Worm (Caenorhabditis elegans) whole organism, young adult: Measurements from ENCODE around the gene B0457.6.

Source experiments
- B0019.2 ChIP-seq: fragments of 200-800 bp; sonication (Bioruptor generic); conservative IDR thresholded peaks from 2 replicates; pipeline ENCODE4 v1.3.6; 2022; ENCODE audit warnings: missing genetic modification reagents, missing genetic modification characterization, missing compliant biosample characterization
- C06A6.2 ChIP-seq: fragments of 200-800 bp; sonication (Bioruptor generic); conservative IDR thresholded peaks from 2 replicates; pipeline ENCODE4 v1.3.6; 2022; ENCODE audit warnings: missing genetic modification characterization, missing compliant biosample characterization
- D2030.7 ChIP-seq: fragments of 200-800 bp; sonication (Bioruptor generic); IDR thresholded peaks from 2 replicates; pipeline ENCODE4 v1.3.6; 2022; ENCODE audit warnings: missing genetic modification reagents, missing genetic modification characterization, missing compliant biosample characterization
- F33H1.4 ChIP-seq: fragments of 200-800 bp; sonication (Bioruptor generic); IDR thresholded peaks from 2 replicates; pipeline ENCODE4 v1.3.6; 2022; ENCODE audit warnings: missing genetic modification reagents, missing genetic modification characterization, missing compliant biosample characterization
- F37B4.10 ChIP-seq: fragments of 200-800 bp; sonication (Bioruptor generic); IDR thresholded peaks from 2 replicates; pipeline ENCODE4 v1.3.6; 2022; ENCODE audit warnings: missing genetic modification characterization, missing compliant biosample characterization
- F55B11.4 ChIP-seq: sonication (generic microtip); optimal IDR thresholded peaks from 2 replicates; lab custom pipeline; 2016; ENCODE audit warnings: missing compliant biosample characterization, missing genetic modification characterization, borderline replicate concordance; ENCODE audit not compliant: insufficient read depth
- K12H6.12 ChIP-seq: fragments of 200-800 bp; sonication (Bioruptor generic); optimal IDR thresholded peaks from 2 replicates; lab custom pipeline; 2018; ENCODE audit warnings: mild to moderate bottlenecking, missing genetic modification characterization, missing compliant biosample characterization
- T26A5.8 ChIP-seq: sonication (generic microtip); optimal IDR thresholded peaks from 2 replicates; lab custom pipeline; 2016; ENCODE audit warnings: missing genetic modification characterization, missing compliant biosample characterization
- Y67H2A.10 ChIP-seq: fragments of 200-800 bp; sonication (Bioruptor generic); conservative IDR thresholded peaks from 2 replicates; pipeline ENCODE4 v1.3.6; 2022; ENCODE audit warnings: missing genetic modification reagents, missing genetic modification characterization, missing compliant biosample characterization
- ZK185.1 ChIP-seq: sonication (generic microtip); optimal IDR thresholded peaks from 2 replicates; lab custom pipeline; 2016; ENCODE audit warnings: mild to moderate bottlenecking, missing genetic modification characterization, missing compliant biosample characterization; ENCODE audit not compliant: poor library complexity, severe bottlenecking
- akir-1 ChIP-seq: fragments of 200-800 bp; sonication (Bioruptor generic); optimal IDR thresholded peaks from 2 replicates; lab custom pipeline; 2018; ENCODE audit warnings: mild to moderate bottlenecking, missing genetic modification characterization, moderate library complexity, missing compliant biosample characterization
- aptf-3 ChIP-seq: fragments of 200-800 bp; sonication (Bioruptor generic); IDR thresholded peaks from 2 replicates; pipeline ENCODE4 v1.3.6; 2022; ENCODE audit warnings: missing genetic modification characterization, missing compliant biosample characterization
- atf-7 ChIP-seq: sonication (generic microtip); optimal IDR thresholded peaks from 2 replicates; lab custom pipeline; 2017; ENCODE audit warnings: mild to moderate bottlenecking, missing genetic modification characterization, missing compliant biosample characterization
- attf-3 ChIP-seq: fragments of 200-800 bp; sonication (Bioruptor generic); conservative IDR thresholded peaks from 2 replicates; pipeline ENCODE4 v1.3.6; 2022; ENCODE audit warnings: missing genetic modification reagents, missing genetic modification characterization, missing compliant biosample characterization
- ceh-40 ChIP-seq: fragments of 200-800 bp; sonication (Bioruptor generic); IDR thresholded peaks from 2 replicates; pipeline ENCODE4 v1.3.6; 2022; ENCODE audit warnings: missing genetic modification characterization, missing compliant biosample characterization
- ceh-79 ChIP-seq: sonication (generic microtip); optimal IDR thresholded peaks from 2 replicates; lab custom pipeline; 2017; ENCODE audit warnings: mild to moderate bottlenecking, missing genetic modification characterization, missing compliant biosample characterization
- die-1 ChIP-seq: sonication (generic microtip); optimal IDR thresholded peaks from 2 replicates; lab custom pipeline; 2016; ENCODE audit warnings: missing genotype, mild to moderate bottlenecking, missing genetic modification characterization, missing compliant biosample characterization
- dox-1 ChIP-seq: fragments of 200-800 bp; sonication (Bioruptor generic); IDR thresholded peaks from 2 replicates; pipeline ENCODE4 v1.3.6; 2022; ENCODE audit warnings: missing genetic modification reagents, missing genetic modification characterization, missing compliant biosample characterization
- dpl-1 ChIP-seq: fragments of 150-350 bp; optimal IDR thresholded peaks from 2 replicates; lab custom pipeline; 2014; ENCODE audit warnings: missing biosample characterization, missing genetic modification reagents, missing genetic modification characterization
- efl-1 ChIP-seq: fragments of 150-350 bp; optimal IDR thresholded peaks from 2 replicates; lab custom pipeline; 2014; ENCODE audit warnings: missing biosample characterization, missing genetic modification reagents, missing genetic modification characterization
- ekl-4 ChIP-seq: fragments of 200-800 bp; sonication (Bioruptor generic); IDR thresholded peaks from 2 replicates; pipeline ENCODE4 v1.3.6; 2022; ENCODE audit warnings: missing genetic modification reagents, missing genetic modification characterization, missing compliant biosample characterization
- ets-4 ChIP-seq: fragments of 200-800 bp; sonication (Bioruptor generic); optimal IDR thresholded peaks from 2 replicates; lab custom pipeline; 2018; ENCODE audit warnings: mild to moderate bottlenecking, missing genetic modification characterization, missing compliant biosample characterization
- hlh-26 ChIP-seq: fragments of 200-800 bp; sonication (Bioruptor generic); conservative IDR thresholded peaks from 2 replicates; pipeline ENCODE4 v1.3.6; 2022; ENCODE audit warnings: missing genetic modification reagents, missing genetic modification characterization, missing compliant biosample characterization
- let-526 ChIP-seq: fragments of 200-800 bp; sonication (Bioruptor generic); IDR thresholded peaks from 2 replicates; pipeline ENCODE4 v1.3.6; 2022; ENCODE audit warnings: missing genetic modification reagents, missing genetic modification characterization, missing compliant biosample characterization
- let-607 ChIP-seq, 2 experiments: fragments of 200-800 bp in 1 of 2; sonication (Bioruptor generic) in 1 of 2; sonication (generic microtip) in 1 of 2; optimal IDR thresholded peaks; 2 replicates each; lab custom pipeline; 2016 to 2018; ENCODE audit warnings: mild to moderate bottlenecking in 2 of 2, missing compliant biosample characterization in 2 of 2, missing genetic modification characterization in 2 of 2, moderate library complexity in 2 of 2, missing genotype in 1 of 2
- mel-28 ChIP-seq: sonication (generic microtip); optimal IDR thresholded peaks from 2 replicates; lab custom pipeline; 2016; ENCODE audit warnings: borderline replicate concordance, mild to moderate bottlenecking, missing genetic modification characterization, missing compliant biosample characterization
- nfya-1 ChIP-seq: sonication (generic microtip); optimal IDR thresholded peaks from 2 replicates; lab custom pipeline; 2017; ENCODE audit warnings: antibody characterized with exemption, missing compliant biosample characterization, missing genetic modification characterization, borderline replicate concordance; ENCODE audit not compliant: insufficient read depth
- nfya-2 ChIP-seq: fragments of 200-800 bp; sonication (Bioruptor generic); IDR thresholded peaks from 2 replicates; pipeline ENCODE4 v1.3.6; 2022; ENCODE audit warnings: missing genetic modification reagents, missing genetic modification characterization, missing compliant biosample characterization
- rec-8 ChIP-seq, 2 experiments: sonication (generic microtip); optimal IDR thresholded peaks; 2 replicates each; lab custom pipeline; 2016; ENCODE audit warnings: mild to moderate bottlenecking in 2 of 2, missing genetic modification characterization in 2 of 2, missing genetic modification reagents in 2 of 2, missing genotype in 2 of 2, missing biosample characterization in 1 of 2, missing compliant biosample characterization in 1 of 2, moderate library complexity in 1 of 2
- repo-1 ChIP-seq: sonication (generic microtip); optimal IDR thresholded peaks from 2 replicates; lab custom pipeline; 2017; ENCODE audit warnings: mild to moderate bottlenecking, missing genetic modification characterization, missing compliant biosample characterization
- snpc-3.4 ChIP-seq: sonication (generic microtip); optimal IDR thresholded peaks from 2 replicates; lab custom pipeline; 2017; ENCODE audit warnings: missing genetic modification characterization, mild to moderate bottlenecking, missing compliant biosample characterization, antibody characterized with exemption, moderate library complexity, missing genotype, missing genetic modification reagents
- sptf-2 ChIP-seq: fragments of 200-800 bp; sonication (Bioruptor generic); optimal IDR thresholded peaks from 2 replicates; lab custom pipeline; 2018; ENCODE audit warnings: mild to moderate bottlenecking, missing genetic modification characterization, missing compliant biosample characterization
- tlf-1 ChIP-seq: fragments of 200-800 bp; sonication (Bioruptor generic); optimal IDR thresholded peaks from 2 replicates; lab custom pipeline; 2018; ENCODE audit warnings: mild to moderate bottlenecking, missing genetic modification characterization, missing compliant biosample characterization
- xnd-1 ChIP-seq: sonication (generic microtip); optimal IDR thresholded peaks from 2 replicates; lab custom pipeline; 2016; ENCODE audit warnings: missing genotype, missing genetic modification reagents, missing genetic modification characterization, missing compliant biosample characterization
- ztf-22 ChIP-seq: fragments of 200-800 bp; sonication (Bioruptor generic); optimal IDR thresholded peaks from 2 replicates; lab custom pipeline; 2018; ENCODE audit warnings: mild to moderate bottlenecking, missing genetic modification characterization, moderate library complexity, missing compliant biosample characterization

Gene B0457.6

DNA sequence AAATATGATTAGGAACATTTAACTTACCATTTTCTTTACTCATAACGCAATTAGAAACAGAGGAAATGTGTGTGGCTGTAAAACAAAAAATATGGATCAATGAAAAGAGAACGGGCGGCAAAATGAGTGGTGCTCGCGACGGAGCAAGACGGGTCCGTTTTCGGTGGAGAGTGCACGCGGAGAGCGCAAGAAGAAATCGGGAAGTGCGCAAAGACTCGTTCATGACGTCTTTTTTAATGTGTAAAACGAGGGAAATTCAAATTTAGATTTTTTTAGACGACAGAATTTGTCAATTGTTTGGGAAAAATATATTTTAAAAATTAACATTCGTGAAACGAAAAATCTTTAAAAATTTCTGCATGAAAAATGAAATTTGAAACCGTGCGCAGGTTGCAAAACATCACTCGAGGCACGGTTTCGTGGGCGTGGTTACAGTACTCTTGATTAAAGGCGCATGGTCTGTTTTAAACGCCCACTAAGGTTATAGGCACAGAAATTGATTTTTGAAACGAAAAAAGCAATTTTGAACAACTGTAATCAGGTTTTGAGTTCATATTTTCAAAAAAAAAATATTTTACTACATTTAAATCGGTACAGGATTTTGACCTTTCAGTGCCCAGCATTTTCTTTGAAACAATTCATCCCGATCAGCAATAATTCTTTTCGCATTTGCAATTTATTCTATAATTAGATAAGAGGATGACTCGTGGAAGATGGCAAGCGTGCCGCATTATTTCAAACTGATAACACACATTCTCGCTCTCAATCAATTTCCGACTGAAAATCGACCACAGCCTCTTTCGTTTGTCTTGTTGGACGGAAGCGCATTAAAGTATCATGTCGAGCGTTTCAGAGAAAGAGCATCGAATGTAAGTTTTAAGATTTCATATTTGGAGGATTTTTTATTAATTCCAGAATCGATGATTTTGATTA, 47.3 kb downstream of the B0457.6 start, which contains the start of the genes szy-20 and C18E9.5 (continued):
- TF ChIP-seq attf-3 (GFP tag; lab: Robert Waterston, UW): peak; percentile 75
- TF ChIP-seq nfya-2: no peak
- TF ChIP-seq dox-1 (GFP tag; lab: Robert Waterston, UW): peak; percentile 71
- TF ChIP-seq ZK185.1 (tag; lab: Kevin White, UChicago): peak; percentile 44
- TF ChIP-seq B0019.2 (GFP tag; lab: Robert Waterston, UW): no peak
- TF ChIP-seq rec-8 (tag; optimal IDR thresholded peaks at IDR 0.05; lab: Kevin White, UChicago): no peak
- no peak for TF ChIP-seq ceh-40 (GFP tag; lab: Robert Waterston, UW)
- no peak for TF ChIP-seq T26A5.8 (tag; lab: Kevin White, UChicago)
- TF ChIP-seq atf-7: no peak
- TF ChIP-seq die-1 (tag; lab: Kevin White, UChicago): no peak
- TF ChIP-seq ets-4 (GFP tag; lab: Kevin White, UChicago): no peak
- TF ChIP-seq snpc-3.4 (tag; lab: Kevin White, UChicago): peak; percentile 40
- no peak for TF ChIP-seq F37B4.10 (GFP tag; lab: Robert Waterston, UW)
- TF ChIP-seq xnd-1 (tag; lab: Kevin White, UChicago): peak; percentile 84
- peak; percentile 62 for TF ChIP-seq efl-1 (GFP tag; lab: Kevin White, UChicago)
- no peak for TF ChIP-seq let-526 (GFP tag; lab: Robert Waterston, UW)
- peak; percentile 66 for TF ChIP-seq F33H1.4
- TF ChIP-seq hlh-26: no peak
- peak; percentile 73 for TF ChIP-seq D2030.7 (GFP tag; lab: Robert Waterston, UW)
- TF ChIP-seq mel-28 (tag; lab: Kevin White, UChicago): no peak
- TF ChIP-seq ztf-22 (GFP tag; lab: Kevin White, UChicago): no peak
- no peak for TF ChIP-seq ekl-4 (GFP tag; lab: Robert Waterston, UW)
- TF ChIP-seq C06A6.2 (GFP tag; lab: Robert Waterston, UW): no peak
- TF ChIP-seq F55B11.4: no peak
- peak; percentile 23 for TF ChIP-seq repo-1
- TF ChIP-seq Y67H2A.10 (GFP tag; lab: Robert Waterston, UW): no peak
- no peak for TF ChIP-seq aptf-3 (GFP tag; lab: Robert Waterston, UW)
- TF ChIP-seq akir-1: no peak
- TF ChIP-seq let-607 (tag; optimal IDR thresholded peaks at IDR 0.05; lab: Kevin White, UChicago): peak in 1 of 2 experiments; percentile 23
- no peak for TF ChIP-seq sptf-2 (GFP tag; lab: Kevin White, UChicago)
- TF ChIP-seq dpl-1 (GFP tag; lab: Kevin White, UChicago): peak; percentile 82
- TF ChIP-seq tlf-1 (GFP tag; lab: Kevin White, UChicago): no peak
- TF ChIP-seq nfya-1 (tag; lab: Kevin White, UChicago): no peak
- TF ChIP-seq K12H6.12 (tag; lab: Kevin White, UChicago): peak; percentile 47

DNA sequence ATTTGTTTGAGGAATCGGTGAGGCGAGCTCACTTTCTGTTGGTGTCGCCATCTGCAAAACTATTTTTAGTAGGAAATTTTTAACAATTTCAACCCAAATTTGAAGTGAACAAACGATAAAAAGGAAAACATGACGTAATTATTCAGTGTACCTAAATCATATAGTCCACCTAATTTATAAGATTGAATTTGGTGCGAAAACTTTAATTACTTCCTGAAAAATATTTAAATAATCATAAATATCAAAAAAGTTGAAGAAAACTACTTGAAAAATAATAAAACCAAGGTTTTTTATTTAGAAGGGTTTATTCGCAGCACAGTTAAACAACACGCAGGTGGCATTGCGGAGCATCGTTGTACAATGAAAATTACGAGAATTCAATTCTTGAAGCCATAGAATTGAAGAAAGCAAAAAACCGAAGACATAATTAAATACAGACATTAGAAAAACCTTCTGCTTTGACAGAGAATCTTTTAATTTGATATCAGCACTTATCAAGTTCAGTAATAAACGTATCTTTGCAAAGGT, 51.4 kb downstream of the B0457.6 start, which contains the start of gene tomm-40:
TSS of gene tomm-40 (minus strand) at position 51 of the 528 bp plus-strand sequence.
- TF ChIP-seq ceh-79: no peak
- no peak for TF ChIP-seq B0019.2 (GFP tag; lab: Robert Waterston, UW)
- TF ChIP-seq attf-3 (GFP tag; lab: Robert Waterston, UW): peak; percentile 93
- TF ChIP-seq F55B11.4: no peak
